Worm (Caenorhabditis elegans) whole organism, mixed stage, embryonic: ENCODE measurements around the gene egl-38.

Source experiments
- M03D4.4 ChIP-seq: sonication (generic microtip); optimal IDR thresholded peaks from 2 replicates; lab custom pipeline; 2017; ENCODE audit warnings: mild to moderate bottlenecking, missing genetic modification characterization, missing compliant biosample characterization
- bed-3 ChIP-seq: fragments of 200-800 bp; sonication (Bioruptor generic); optimal IDR thresholded peaks from 3 replicates; lab custom pipeline; 2018; ENCODE audit warnings: mild to moderate bottlenecking, missing genetic modification characterization, moderate library complexity, missing compliant biosample characterization
- blmp-1 ChIP-seq: fragments of 150-350 bp; optimal IDR thresholded peaks from 2 replicates; lab custom pipeline; 2014; ENCODE audit warnings: missing biosample characterization, missing genetic modification characterization
- ceh-39 ChIP-seq: fragments of 150-350 bp; optimal IDR thresholded peaks from 2 replicates; lab custom pipeline; 2014; ENCODE audit warnings: missing biosample characterization, missing genetic modification characterization
- ceh-43 ChIP-seq: fragments of 200-800 bp; sonication (Bioruptor generic); optimal IDR thresholded peaks from 2 replicates; lab custom pipeline; 2018; ENCODE audit warnings: mild to moderate bottlenecking, missing genetic modification characterization, moderate library complexity, missing compliant biosample characterization
- ceh-83 ChIP-seq: fragments of 200-800 bp; sonication (Bioruptor generic); optimal IDR thresholded peaks from 2 replicates; lab custom pipeline; 2018; ENCODE audit warnings: mild to moderate bottlenecking, missing genetic modification characterization, missing compliant biosample characterization
- ces-1 ChIP-seq: fragments of 150-350 bp; optimal IDR thresholded peaks from 2 replicates; lab custom pipeline; 2014; ENCODE audit warnings: missing biosample characterization, missing genetic modification reagents, missing genetic modification characterization
- cnd-1 ChIP-seq: fragments of 200-800 bp; sonication (Bioruptor generic); optimal IDR thresholded peaks from 2 replicates; lab custom pipeline; 2018; ENCODE audit warnings: mild to moderate bottlenecking, missing genetic modification characterization, missing compliant biosample characterization
- drap-1 ChIP-seq: fragments of 200-800 bp; sonication (Bioruptor generic); optimal IDR thresholded peaks from 3 replicates; lab custom pipeline; 2018; ENCODE audit warnings: mild to moderate bottlenecking, missing genetic modification characterization, missing compliant biosample characterization
- elt-1 ChIP-seq: sonication (generic microtip); optimal IDR thresholded peaks from 2 replicates; lab custom pipeline; 2017; ENCODE audit warnings: missing genetic modification characterization, mild to moderate bottlenecking, missing compliant biosample characterization, antibody characterized with exemption, moderate library complexity, borderline replicate concordance; ENCODE audit not compliant: insufficient read depth
- elt-3 ChIP-seq: fragments of 150-350 bp; optimal IDR thresholded peaks from 2 replicates; lab custom pipeline; 2014; ENCODE audit warnings: missing biosample characterization, missing genetic modification characterization
- flh-1 ChIP-seq: fragments of 200-800 bp; sonication (Bioruptor generic); optimal IDR thresholded peaks from 2 replicates; lab custom pipeline; 2018; ENCODE audit warnings: mild to moderate bottlenecking, missing genetic modification characterization, moderate library complexity, missing compliant biosample characterization
- ham-2 ChIP-seq: fragments of 200-800 bp; sonication (Bioruptor generic); optimal IDR thresholded peaks from 2 replicates; lab custom pipeline; 2018; ENCODE audit warnings: mild to moderate bottlenecking, missing genetic modification characterization, missing compliant biosample characterization
- hlh-1 ChIP-seq: fragments of 150-350 bp; optimal IDR thresholded peaks from 2 replicates; lab custom pipeline; 2014; ENCODE audit warnings: missing biosample characterization, missing genetic modification reagents, missing genetic modification characterization
- lin-13 ChIP-seq: fragments of 150-350 bp; optimal IDR thresholded peaks from 2 replicates; lab custom pipeline; 2014; ENCODE audit warnings: missing biosample characterization, missing genetic modification characterization
- lin-32 ChIP-seq: fragments of 200-800 bp; sonication (Bioruptor generic); optimal IDR thresholded peaks from 2 replicates; lab custom pipeline; 2018; ENCODE audit warnings: mild to moderate bottlenecking, missing genetic modification characterization, missing compliant biosample characterization
- lsy-2 ChIP-seq: fragments of 150-350 bp; optimal IDR thresholded peaks from 2 replicates; lab custom pipeline; 2014; ENCODE audit warnings: missing biosample characterization, missing genetic modification characterization
- mab-5 ChIP-seq: fragments of 150-350 bp; optimal IDR thresholded peaks from 2 replicates; lab custom pipeline; 2014; ENCODE audit warnings: missing biosample characterization, missing genetic modification characterization
- mep-1 ChIP-seq: fragments of 150-350 bp; optimal IDR thresholded peaks from 2 replicates; lab custom pipeline; 2017; ENCODE audit warnings: missing biosample characterization, missing genetic modification reagents, missing genetic modification characterization, inconsistent platforms
- mls-2 ChIP-seq: sonication (generic microtip); optimal IDR thresholded peaks from 2 replicates; lab custom pipeline; 2016; ENCODE audit warnings: mild to moderate bottlenecking, missing genetic modification characterization, moderate library complexity, missing compliant biosample characterization
- nhr-12 ChIP-seq: fragments of 150-350 bp; optimal IDR thresholded peaks from 2 replicates; lab custom pipeline; 2014; ENCODE audit warnings: missing biosample characterization, missing genetic modification characterization
- nhr-2 ChIP-seq: fragments of 150-350 bp; optimal IDR thresholded peaks from 2 replicates; lab custom pipeline; 2014; ENCODE audit warnings: missing biosample characterization, missing genetic modification characterization
- nhr-237 ChIP-seq: fragments of 150-350 bp; optimal IDR thresholded peaks from 2 replicates; lab custom pipeline; 2014; ENCODE audit warnings: missing biosample characterization, missing genetic modification characterization
- nhr-28 ChIP-seq: fragments of 150-350 bp; optimal IDR thresholded peaks from 2 replicates; lab custom pipeline; 2014; ENCODE audit warnings: missing biosample characterization, missing genetic modification characterization
- nhr-76 ChIP-seq: sonication (generic microtip); optimal IDR thresholded peaks from 2 replicates; lab custom pipeline; 2017; ENCODE audit warnings: missing biosample characterization, missing genetic modification characterization
- pha-4 ChIP-seq: fragments of 150-350 bp; optimal IDR thresholded peaks from 2 replicates; lab custom pipeline; 2018; ENCODE audit warnings: missing biosample characterization, missing genetic modification reagents, missing genetic modification characterization
- sem-2 ChIP-seq: fragments of 200-800 bp; sonication (Bioruptor generic); optimal IDR thresholded peaks from 2 replicates; lab custom pipeline; 2018; ENCODE audit warnings: mild to moderate bottlenecking, missing genetic modification characterization, missing compliant biosample characterization
- snpc-4 ChIP-seq: fragments of 150-350 bp; optimal IDR thresholded peaks from 2 replicates; lab custom pipeline; 2014; ENCODE audit warnings: missing biosample characterization, missing genetic modification characterization
- sptf-1 ChIP-seq: sonication (generic microtip); optimal IDR thresholded peaks from 2 replicates; lab custom pipeline; 2017; ENCODE audit warnings: mild to moderate bottlenecking, missing genetic modification characterization, moderate library complexity, missing compliant biosample characterization
- tbx-8 ChIP-seq: fragments of 200-800 bp; sonication (Bioruptor generic); optimal IDR thresholded peaks from 2 replicates; lab custom pipeline; 2018; ENCODE audit warnings: mild to moderate bottlenecking, missing genetic modification characterization, moderate library complexity, missing compliant biosample characterization
- unc-120 ChIP-seq: sonication (generic microtip); optimal IDR thresholded peaks from 2 replicates; lab custom pipeline; 2017; ENCODE audit warnings: missing genetic modification characterization, missing compliant biosample characterization; ENCODE audit not compliant: poor library complexity, severe bottlenecking
- unc-39 ChIP-seq: fragments of 150-350 bp; optimal IDR thresholded peaks from 2 replicates; lab custom pipeline; 2014; ENCODE audit warnings: missing biosample characterization, missing genetic modification characterization
- unc-62 ChIP-seq: fragments of 150-350 bp; optimal IDR thresholded peaks from 2 replicates; lab custom pipeline; 2014; ENCODE audit warnings: missing biosample characterization, missing genetic modification reagents, missing genetic modification characterization
- zip-8 ChIP-seq: fragments of 150-350 bp; optimal IDR thresholded peaks from 2 replicates; lab custom pipeline; 2014; ENCODE audit warnings: missing biosample characterization, missing genetic modification characterization
- ztf-11 ChIP-seq: fragments of 150-350 bp; optimal IDR thresholded peaks from 2 replicates; lab custom pipeline; 2014; ENCODE audit warnings: missing biosample characterization, missing genetic modification characterization

egl-38 gene

ce11 chrIV:10085401-10086187, 24.7 kb downstream of the egl-38 start, which contains the start of the genes col-2 and ndc-80:
col-2 (minus strand) TSS chrIV:10085451.
ndc-80 (plus strand) TSS chrIV:10086137.
- TF ChIP-seq blmp-1 (no peak), ceh-39 (tag; lab: Kevin White, UChicago) (peak; percentile 88), ces-1 (peak; percentile 60), mls-2 (tag; lab: Kevin White, UChicago) (no peak), pha-4 (tag; lab: Kevin White, UChicago) (peak; percentile 44), nhr-28 (tag; lab: Kevin White, UChicago) (no peak), lin-13 (tag; lab: Kevin White, UChicago) (no peak), lin-32 (GFP tag; lab: Kevin White, UChicago) (no peak), unc-39 (tag; lab: Kevin White, UChicago) (no peak), hlh-1 (tag; lab: Kevin White, UChicago) (no peak), nhr-237 (tag; lab: Kevin White, UChicago) (peak; percentile 65), elt-1 (tag; lab: Kevin White, UChicago) (no peak), ztf-11 (tag; lab: Kevin White, UChicago) (no peak), mab-5 (tag; lab: Kevin White, UChicago) (no peak), cnd-1 (tag; lab: Kevin White, UChicago) (no peak), tbx-8 (GFP tag; lab: Kevin White, UChicago) (no peak), bed-3 (GFP tag; lab: Kevin White, UChicago) (no peak), ceh-43 (GFP tag; lab: Kevin White, UChicago) (no peak), mep-1 (tag; lab: Kevin White, UChicago) (no peak), ceh-83 (GFP tag; lab: Kevin White, UChicago) (no peak), ham-2 (GFP tag; lab: Kevin White, UChicago) (no peak), zip-8 (tag; lab: Kevin White, UChicago) (no peak), drap-1 (GFP tag; lab: Kevin White, UChicago) (no peak), nhr-2 (tag; lab: Kevin White, UChicago) (no peak), lsy-2 (peak; percentile 75), sem-2 (GFP tag; lab: Kevin White, UChicago) (no peak), elt-3 (tag; lab: Kevin White, UChicago) (no peak), unc-62 (GFP tag; lab: Kevin White, UChicago) (peak; percentile 20), unc-120 (tag; lab: Kevin White, UChicago) (peak; percentile 78), nhr-12 (tag; lab: Kevin White, UChicago) (no peak), snpc-4 (tag; lab: Kevin White, UChicago) (no peak), nhr-76 (tag; lab: Kevin White, UChicago) (no peak), flh-1 (GFP tag; lab: Kevin White, UChicago) (no peak)

ce11 chrIV:10084323-10084959, 25.9 kb downstream of the egl-38 start, which contains the start of gene W01B6.8:
W01B6.8 (minus strand) TSS chrIV:10084373.
- TF ChIP-seq unc-62 (GFP tag; lab: Kevin White, UChicago) (no peak), unc-39 (tag; lab: Kevin White, UChicago) (no peak), ceh-43 (GFP tag; lab: Kevin White, UChicago) (no peak), mls-2 (tag; lab: Kevin White, UChicago) (no peak), ceh-83 (GFP tag; lab: Kevin White, UChicago) (no peak), snpc-4 (tag; lab: Kevin White, UChicago) (no peak), ztf-11 (tag; lab: Kevin White, UChicago) (no peak), cnd-1 (tag; lab: Kevin White, UChicago) (no peak), nhr-28 (tag; lab: Kevin White, UChicago) (no peak), sptf-1 (tag; lab: Kevin White, UChicago) (no peak), unc-120 (tag; lab: Kevin White, UChicago) (no peak), lsy-2 (no peak), nhr-76 (tag; lab: Kevin White, UChicago) (no peak), M03D4.4 (tag; lab: Kevin White, UChicago) (no peak), nhr-237 (tag; lab: Kevin White, UChicago) (no peak), flh-1 (GFP tag; lab: Kevin White, UChicago) (no peak), mep-1 (tag; lab: Kevin White, UChicago) (no peak)
